Fruit fly (Drosophila melanogaster): ENCODE data around the gene CG3823.

Gene CG3823

DNA sequence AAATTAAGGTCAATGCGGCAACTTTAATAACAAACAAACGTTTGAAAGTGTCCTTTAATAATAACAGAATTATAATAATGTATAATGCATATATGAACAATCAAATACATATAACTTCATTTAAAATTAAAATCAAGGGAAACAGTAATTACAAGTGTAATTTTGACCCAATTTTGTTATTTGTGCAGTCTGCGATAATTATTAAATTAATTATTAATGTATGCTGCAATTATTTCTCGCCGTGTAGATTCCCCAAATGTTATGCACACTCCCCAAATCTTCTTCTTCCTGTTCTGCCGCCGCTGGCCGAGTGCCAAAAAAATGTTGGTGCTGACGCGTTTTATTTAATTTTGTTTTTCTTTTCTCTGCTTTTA is 49.8 kb downstream of the CG3823 start (continued):
- TF ChIP-seq psq (GFP tag; optimal IDR thresholded peaks at IDR 0.05) (peak; percentile 48), H2.0 (GFP tag; IDR thresholded peaks at IDR 0.05) (peak; percentile 68), B-H1 (GFP tag; IDR thresholded peaks at IDR 0.05) (peak; percentile 72), zfh2 (GFP tag; optimal IDR thresholded peaks at IDR 0.05) (peak; percentile 26), MESR4 (GFP tag; optimal IDR thresholded peaks at IDR 0.05) (no peak), CG6765 (GFP tag; optimal IDR thresholded peaks at IDR 0.05) (peak; percentile 86), C15 (GFP tag; IDR thresholded peaks at IDR 0.05) (0 out of 3 replicates have a peak, but pooled peaks have one; percentile 22), CG14710 (tag; optimal IDR thresholded peaks at IDR 0.05) (peak; percentile 91), gcm2 (GFP tag; optimal IDR thresholded peaks at IDR 0.05) (peak; percentile 31), CG13775 (GFP tag; optimal IDR thresholded peaks at IDR 0.05) (peak; percentile 88), da (GFP tag; optimal IDR thresholded peaks at IDR 0.05) (no peak), Hand (GFP tag; optimal IDR thresholded peaks at IDR 0.05) (peak; percentile 84), CG7839 (tag; optimal IDR thresholded peaks at IDR 0.05) (peak; percentile 93), abd-A (tag; optimal IDR thresholded peaks at IDR 0.05) (peak; percentile 61), CHES-1-like (GFP tag; optimal IDR thresholded peaks at IDR 0.05) (no peak), chinmo (GFP tag; IDR thresholded peaks at IDR 0.05; ENCODE audit: partially characterized antibody) (no peak), pb (GFP tag; optimal IDR thresholded peaks at IDR 0.05) (no peak), kni (GFP tag; optimal IDR thresholded peaks at IDR 0.05) (peak; percentile 54), CG2120 (GFP tag; optimal IDR thresholded peaks at IDR 0.05) (peak; percentile 79), Deaf1 (tag; optimal IDR thresholded peaks at IDR 0.05) (peak; percentile 65), CG8478 (optimal IDR thresholded peaks at IDR 0.05) (no peak), grau (tag; optimal IDR thresholded peaks at IDR 0.05) (peak; percentile 90), CG3281 (GFP tag; optimal IDR thresholded peaks at IDR 0.05) (peak; percentile 88), CG13624 (GFP tag; optimal IDR thresholded peaks at IDR 0.05) (peak; percentile 28), salm (tag; optimal IDR thresholded peaks at IDR 0.05) (peak; percentile 83), vvl (GFP tag; IDR thresholded peaks at IDR 0.05) (peak; percentile 92), CG43689 (GFP tag; IDR thresholded peaks at IDR 0.05) (peak; percentile 49), crp (GFP tag; optimal IDR thresholded peaks at IDR 0.05) (peak in 1 of 2 experiments; percentile 33), Meics (GFP tag; optimal IDR thresholded peaks at IDR 0.05) (peak; percentile 91), gsb-n (tag; optimal IDR thresholded peaks at IDR 0.05) (peak; percentile 85), CG10979 (tag; optimal IDR thresholded peaks at IDR 0.05) (peak; percentile 91), sd (tag; optimal IDR thresholded peaks at IDR 0.05) (peak; percentile 78), Bteb2 (GFP tag; optimal IDR thresholded peaks at IDR 0.05) (no peak), lbe (GFP tag; optimal IDR thresholded peaks at IDR 0.05) (peak; percentile 26), sim (GFP tag; IDR thresholded peaks at IDR 0.05) (peak; percentile 52; the same call in 1 of the 2 replicates), NfI (GFP tag; optimal IDR thresholded peaks at IDR 0.05) (peak; percentile 82), CG30020 (tag; optimal IDR thresholded peaks at IDR 0.05) (peak; percentile 65), Oaz (GFP tag; IDR thresholded peaks at IDR 0.05) (peak; percentile 61; the same call in 1 of the 2 replicates), D19A (tag; optimal IDR thresholded peaks at IDR 0.05) (peak; percentile 84), CG14667 (GFP tag; IDR thresholded peaks at IDR 0.05) (peak; percentile 42; the same call in 1 of the 2 replicates), CG12155 (GFP tag; optimal IDR thresholded peaks at IDR 0.05) (peak; percentile 75), CG11398 (GFP tag; optimal IDR thresholded peaks at IDR 0.05) (no peak), CG4282 (GFP tag; optimal IDR thresholded peaks at IDR 0.05) (no peak), CG4707 (GFP tag; optimal IDR thresholded peaks at IDR 0.05) (peak; percentile 64), fru (optimal IDR thresholded peaks at IDR 0.05) (no peak), kay (GFP tag; optimal IDR thresholded peaks at IDR 0.05) (peak; percentile 66), ind (GFP tag; optimal IDR thresholded peaks at IDR 0.05) (peak; percentile 75), ase (GFP tag; IDR thresholded peaks at IDR 0.05) (peak; percentile 72), tio (GFP tag; optimal IDR thresholded peaks at IDR 0.05) (peak; percentile 87), cwo (GFP tag; optimal IDR thresholded peaks at IDR 0.05) (peak; percentile 87), CG12659 (GFP tag; optimal IDR thresholded peaks at IDR 0.05) (peak; percentile 92), Sin3A (optimal IDR thresholded peaks at IDR 0.05) (no peak)

All from whole organism, embryonic.